Worm (Caenorhabditis elegans) whole organism, midembryonic: ENCODE results near the gene T04C12.11.

Source experiments
- T22C8.4 ChIP-seq: fragments of 200-800 bp; sonication (Bioruptor generic); IDR thresholded peaks from 2 replicates; pipeline ENCODE4 v1.3.6; 2022; ENCODE audit warnings: missing genetic modification characterization, missing compliant biosample characterization
- cog-1 ChIP-seq: sonication (generic microtip); optimal IDR thresholded peaks from 2 replicates; lab custom pipeline; 2016; ENCODE audit warnings: missing genetic modification characterization, missing compliant biosample characterization
- ztf-29 ChIP-seq: fragments of 200-800 bp; sonication (Bioruptor generic); IDR thresholded peaks from 2 replicates; pipeline ENCODE4 v1.3.6; 2022; ENCODE audit warnings: missing genetic modification reagents, missing genetic modification characterization, missing compliant biosample characterization

ce11 chrV:11056484-11056883 lies 3.6 kb downstream of the T04C12.11 start:
- TF ChIP-seq ztf-29 (no peak), T22C8.4 (GFP tag; lab: Robert Waterston, UW) (no peak), cog-1 (tag; lab: Kevin White, UChicago) (no peak)
